Worm (Caenorhabditis elegans) whole organism, midembryonic: ENCODE measurements around the gene try-12.

ENCODE experiments used
- T22C8.4 ChIP-seq: fragments of 200-800 bp; sonication (Bioruptor generic); IDR thresholded peaks from 2 replicates; pipeline ENCODE4 v1.3.6; 2022; ENCODE audit warnings: missing genetic modification characterization, missing compliant biosample characterization
- cog-1 ChIP-seq: sonication (generic microtip); optimal IDR thresholded peaks from 2 replicates; lab custom pipeline; 2016; ENCODE audit warnings: missing genetic modification characterization, missing compliant biosample characterization
- flt-1 ChIP-seq: fragments of 200-800 bp; sonication (Bioruptor generic); IDR thresholded peaks from 2 replicates; pipeline ENCODE4 v1.3.6; 2022; ENCODE audit warnings: missing genetic modification characterization, missing compliant biosample characterization
- klf-2 ChIP-seq: fragments of 200-800 bp; sonication (Bioruptor generic); conservative IDR thresholded peaks from 2 replicates; pipeline ENCODE4 v1.3.6; 2022; ENCODE audit warnings: missing genetic modification reagents, missing genetic modification characterization, missing compliant biosample characterization
- med-1 ChIP-seq: sonication (generic microtip); optimal IDR thresholded peaks from 2 replicates; lab custom pipeline; 2017; ENCODE audit warnings: missing genetic modification characterization, mild to moderate bottlenecking, missing compliant biosample characterization, antibody characterized with exemption, missing genetic modification reagents; ENCODE audit not compliant: insufficient read depth
- ztf-23 ChIP-seq: fragments of 200-800 bp; sonication (Bioruptor generic); IDR thresholded peaks from 2 replicates; pipeline ENCODE4 v1.3.6; 2022; ENCODE audit warnings: missing genetic modification reagents, missing genetic modification characterization, missing compliant biosample characterization
- ztf-29 ChIP-seq: fragments of 200-800 bp; sonication (Bioruptor generic); IDR thresholded peaks from 2 replicates; pipeline ENCODE4 v1.3.6; 2022; ENCODE audit warnings: missing genetic modification reagents, missing genetic modification characterization, missing compliant biosample characterization

ce11 chrV:7437538-7437937 lies 11.6 kb upstream of the try-12 start, which contains the start of gene F25E5.9:
- no peak for TF ChIP-seq ztf-23 (GFP tag; lab: Robert Waterston, UW)
- TF ChIP-seq med-1 (GFP tag; lab: Kevin White, UChicago): no peak
- TF ChIP-seq cog-1 (tag; lab: Kevin White, UChicago): no peak
- TF ChIP-seq klf-2 (GFP tag; lab: Robert Waterston, UW): no peak
- TF ChIP-seq T22C8.4 (GFP tag; lab: Robert Waterston, UW): no peak
- TF ChIP-seq flt-1: no peak
- no peak for TF ChIP-seq ztf-29 (GFP tag; lab: Robert Waterston, UW)
